Worm (Caenorhabditis elegans) whole organism, L4 larva: ENCODE measurements around the gene E02C12.8.
A peak's percentile ranks its signal among the peaks of the same experiment; 100 is the strongest.
"Not testable (repeated sequence)": the region's sequence is repeated elsewhere in the genome, so short reads cannot be mapped to it uniquely, and the experiment has no call there.

ENCODE experiments used
- F44E2.7 ChIP-seq: fragments of 200-800 bp; sonication (Bioruptor generic); IDR thresholded peaks from 2 replicates; pipeline ENCODE4 v2.1.2; 2022; ENCODE audit warnings: missing genetic modification characterization, missing compliant biosample characterization
- T26A8.4 ChIP-seq: fragments of 200-800 bp; sonication (Bioruptor generic); IDR thresholded peaks from 2 replicates; pipeline ENCODE4 v1.3.6; 2022; ENCODE audit warnings: missing genetic modification characterization, missing compliant biosample characterization
- Y105C5A.15 ChIP-seq: fragments of 200-800 bp; sonication (Bioruptor generic); IDR thresholded peaks from 2 replicates; pipeline ENCODE4 v1.3.6; 2022; ENCODE audit warnings: missing genetic modification characterization, missing compliant biosample characterization
- Y48G9A.11 ChIP-seq: fragments of 200-800 bp; sonication (Bioruptor generic); IDR thresholded peaks from 2 replicates; pipeline ENCODE4 v1.3.6; 2022; ENCODE audit warnings: missing genetic modification reagents, missing genetic modification characterization, missing compliant biosample characterization
- Y75B8A.6 ChIP-seq: fragments of 200-800 bp; sonication (Bioruptor generic); IDR thresholded peaks from 2 replicates; pipeline ENCODE4 v1.3.6; 2022; ENCODE audit warnings: missing genetic modification reagents, missing genetic modification characterization, missing compliant biosample characterization
- ZK337.2 ChIP-seq: fragments of 200-800 bp; sonication (Bioruptor generic); IDR thresholded peaks from 2 replicates; pipeline ENCODE4 v1.3.6; 2022; ENCODE audit warnings: missing genetic modification reagents, missing genetic modification characterization, missing compliant biosample characterization
- aha-1 ChIP-seq: fragments of 150-350 bp; peaks from one replicate; lab custom pipeline; 2014; ENCODE audit warnings: missing biosample characterization, missing genetic modification characterization
- ceh-20 ChIP-seq: fragments of 200-800 bp; sonication (Bioruptor generic); IDR thresholded peaks from 2 replicates; pipeline ENCODE4 v1.3.6; 2022; ENCODE audit warnings: missing genetic modification reagents, missing genetic modification characterization, missing compliant biosample characterization
- cey-2 ChIP-seq: sonication (generic microtip); optimal IDR thresholded peaks from 3 replicates; lab custom pipeline; 2017; ENCODE audit warnings: missing genetic modification characterization, mild to moderate bottlenecking, missing compliant biosample characterization, antibody characterized with exemption, borderline replicate concordance; ENCODE audit not compliant: insufficient read depth
- ctbp-1 ChIP-seq: fragments of 200-800 bp; sonication (Bioruptor generic); IDR thresholded peaks from 2 replicates; pipeline ENCODE4 v1.3.6; 2022; ENCODE audit warnings: missing genetic modification reagents, missing genetic modification characterization, missing compliant biosample characterization
- dmd-6 ChIP-seq: fragments of 200-800 bp; sonication (Bioruptor generic); IDR thresholded peaks from 2 replicates; pipeline ENCODE4 v1.3.6; 2022; ENCODE audit warnings: missing genetic modification reagents, missing genetic modification characterization, missing compliant biosample characterization
- dmd-8 ChIP-seq: fragments of 200-800 bp; sonication (Bioruptor generic); IDR thresholded peaks from 2 replicates; pipeline ENCODE4 v1.3.6; 2022; ENCODE audit warnings: missing genetic modification characterization, missing compliant biosample characterization
- dmd-9 ChIP-seq: fragments of 200-800 bp; sonication (Bioruptor generic); IDR thresholded peaks from 2 replicates; pipeline ENCODE4 v1.3.6; 2022; ENCODE audit warnings: missing genetic modification reagents, missing genetic modification characterization, missing compliant biosample characterization
- dve-1 ChIP-seq: sonication (generic microtip); optimal IDR thresholded peaks from 2 replicates; lab custom pipeline; 2017; ENCODE audit warnings: antibody characterized with exemption, mild to moderate bottlenecking, missing genetic modification characterization, missing compliant biosample characterization; ENCODE audit not compliant: insufficient read depth
- egl-43 ChIP-seq: fragments of 200-800 bp; sonication (Bioruptor generic); IDR thresholded peaks from 2 replicates; pipeline ENCODE4 v1.3.6; 2022; ENCODE audit warnings: missing genetic modification reagents, missing genetic modification characterization, missing compliant biosample characterization
- fkh-10 ChIP-seq: fragments of 150-350 bp; optimal IDR thresholded peaks from 2 replicates; lab custom pipeline; 2014; ENCODE audit warnings: missing biosample characterization, missing genetic modification reagents, missing genetic modification characterization
- gei-8 ChIP-seq: fragments of 200-800 bp; sonication (Bioruptor generic); optimal IDR thresholded peaks from 2 replicates; lab custom pipeline; 2018; ENCODE audit warnings: mild to moderate bottlenecking, missing genetic modification characterization, missing compliant biosample characterization
- hmg-1.1 ChIP-seq: fragments of 200-800 bp; sonication (Bioruptor generic); IDR thresholded peaks from 2 replicates; pipeline ENCODE4 v1.3.6; 2022; ENCODE audit warnings: missing genetic modification reagents, missing genetic modification characterization, missing compliant biosample characterization
- jun-1 ChIP-seq: fragments of 150-350 bp; optimal IDR thresholded peaks from 2 replicates; lab custom pipeline; 2014; ENCODE audit warnings: missing biosample characterization, missing genetic modification reagents, missing genetic modification characterization
- lin-1 ChIP-seq: fragments of 200-800 bp; sonication (Bioruptor generic); IDR thresholded peaks from 2 replicates; pipeline ENCODE4 v1.3.6; 2022; ENCODE audit warnings: missing genetic modification reagents, missing genetic modification characterization, missing compliant biosample characterization
- lin-29 ChIP-seq: fragments of 200-800 bp; sonication (Bioruptor generic); IDR thresholded peaks from 2 replicates; pipeline ENCODE4 v1.3.6; 2022; ENCODE audit warnings: missing genetic modification reagents, missing genetic modification characterization, missing compliant biosample characterization
- lin-38 ChIP-seq: fragments of 200-800 bp; sonication (Bioruptor generic); IDR thresholded peaks from 2 replicates; pipeline ENCODE4 v1.3.6; 2022; ENCODE audit warnings: missing genetic modification reagents, missing genetic modification characterization, missing compliant biosample characterization
- lsy-2 ChIP-seq, 2 experiments: fragments of 150-350 bp in 1 of 2; sonication (generic microtip) in 1 of 2; optimal IDR thresholded peaks; 2 replicates each; lab custom pipeline; 2014 to 2017; ENCODE audit warnings: missing biosample characterization in 2 of 2, missing genetic modification characterization in 2 of 2
- madf-5 ChIP-seq, 2 experiments: fragments of 200-800 bp; sonication (Bioruptor generic); IDR thresholded peaks; 2 replicates each; pipeline ENCODE4 v1.3.6; 2022; ENCODE audit warnings: missing compliant biosample characterization in 2 of 2, missing genetic modification characterization in 2 of 2
- madf-9 ChIP-seq: fragments of 200-800 bp; sonication (Bioruptor generic); conservative IDR thresholded peaks from 2 replicates; pipeline ENCODE4 v1.3.6; 2022; ENCODE audit warnings: missing genetic modification reagents, missing genetic modification characterization, missing compliant biosample characterization
- mdt-29 ChIP-seq: fragments of 200-800 bp; sonication (Bioruptor generic); IDR thresholded peaks from 2 replicates; pipeline ENCODE4 v1.3.6; 2022; ENCODE audit warnings: missing genetic modification reagents, missing genetic modification characterization, missing compliant biosample characterization
- mxl-2 ChIP-seq: fragments of 200-800 bp; sonication (Bioruptor generic); conservative IDR thresholded peaks from 2 replicates; pipeline ENCODE4 v1.3.6; 2022; ENCODE audit warnings: missing genetic modification reagents, missing genetic modification characterization, missing compliant biosample characterization
- nhr-10 ChIP-seq: fragments of 150-350 bp; optimal IDR thresholded peaks from 2 replicates; lab custom pipeline; 2014; ENCODE audit warnings: missing biosample characterization, missing genetic modification characterization
- nhr-11 ChIP-seq: fragments of 150-350 bp; optimal IDR thresholded peaks from 2 replicates; lab custom pipeline; 2014; ENCODE audit warnings: missing biosample characterization, missing genetic modification characterization
- nhr-111 ChIP-seq: fragments of 200-800 bp; sonication (Bioruptor generic); optimal IDR thresholded peaks from 2 replicates; lab custom pipeline; 2018; ENCODE audit warnings: mild to moderate bottlenecking, missing genetic modification characterization, missing compliant biosample characterization
- nhr-28 ChIP-seq: fragments of 150-350 bp; optimal IDR thresholded peaks from 2 replicates; lab custom pipeline; 2014; ENCODE audit warnings: missing biosample characterization, missing genetic modification characterization
- nhr-41 ChIP-seq: fragments of 200-800 bp; sonication (Bioruptor generic); IDR thresholded peaks from 2 replicates; pipeline ENCODE4 v1.3.6; 2022; ENCODE audit warnings: missing genetic modification reagents, missing genetic modification characterization, missing compliant biosample characterization
- nhr-42 ChIP-seq: fragments of 200-800 bp; sonication (Bioruptor generic); IDR thresholded peaks from 2 replicates; pipeline ENCODE4 v1.3.6; 2022; ENCODE audit warnings: missing genetic modification characterization, missing compliant biosample characterization
- nhr-48 ChIP-seq: sonication (generic microtip); optimal IDR thresholded peaks from 2 replicates; lab custom pipeline; 2016; ENCODE audit warnings: mild to moderate bottlenecking, missing genetic modification characterization, missing compliant biosample characterization
- pha-4 ChIP-seq, 2 experiments: fragments of 150-350 bp in 1 of 2; fragments of 200-800 bp in 1 of 2; sonication (Bioruptor generic) in 1 of 2; IDR thresholded peaks in 1 of 2; optimal IDR thresholded peaks in 1 of 2; 2 replicates each; pipeline versions ENCODE4 v1.3.6 to Lab custom; 2014 to 2022; ENCODE audit warnings: missing genetic modification characterization in 2 of 2, missing genetic modification reagents in 2 of 2, missing biosample characterization in 1 of 2, missing compliant biosample characterization in 1 of 2
- pqm-1 ChIP-seq: sonication (generic microtip); optimal IDR thresholded peaks from 2 replicates; lab custom pipeline; 2017; ENCODE audit warnings: missing biosample characterization, missing genetic modification characterization
- saeg-2 ChIP-seq: fragments of 200-800 bp; sonication (Bioruptor generic); IDR thresholded peaks from 2 replicates; pipeline ENCODE4 v1.3.6; 2022; ENCODE audit warnings: missing genetic modification reagents, missing genetic modification characterization, missing compliant biosample characterization
- sdz-12 ChIP-seq: fragments of 200-800 bp; sonication (Bioruptor generic); optimal IDR thresholded peaks from 2 replicates; lab custom pipeline; 2018; ENCODE audit warnings: mild to moderate bottlenecking, missing genetic modification characterization, missing compliant biosample characterization
- snpc-1.2 ChIP-seq: fragments of 200-800 bp; sonication (Bioruptor generic); IDR thresholded peaks from 2 replicates; pipeline ENCODE4 v1.3.6; 2022; ENCODE audit warnings: missing genetic modification reagents, missing genetic modification characterization, missing compliant biosample characterization
- spr-3 ChIP-seq: fragments of 200-800 bp; sonication (Bioruptor generic); optimal IDR thresholded peaks from 2 replicates; lab custom pipeline; 2018; ENCODE audit warnings: mild to moderate bottlenecking, missing genetic modification characterization, missing compliant biosample characterization
- tra-1 ChIP-seq: fragments of 200-800 bp; sonication (Bioruptor generic); IDR thresholded peaks from 2 replicates; pipeline ENCODE4 v1.3.6; 2022; ENCODE audit warnings: missing genetic modification reagents, missing genetic modification characterization, missing compliant biosample characterization
- vab-7 ChIP-seq: fragments of 200-800 bp; sonication (Bioruptor generic); IDR thresholded peaks from 2 replicates; pipeline ENCODE4 v1.3.6; 2022; ENCODE audit warnings: missing genetic modification reagents, missing genetic modification characterization, missing compliant biosample characterization
- zag-1 ChIP-seq: fragments of 150-350 bp; optimal IDR thresholded peaks from 2 replicates; lab custom pipeline; 2014; ENCODE audit warnings: missing biosample characterization, missing genetic modification characterization
- zfp-3 ChIP-seq: fragments of 200-800 bp; sonication (Bioruptor generic); conservative IDR thresholded peaks from 2 replicates; pipeline ENCODE4 v1.3.6; 2022; ENCODE audit warnings: missing genetic modification reagents, missing genetic modification characterization, missing compliant biosample characterization
- zip-11 ChIP-seq: fragments of 200-800 bp; sonication (Bioruptor generic); IDR thresholded peaks from 2 replicates; pipeline ENCODE4 v1.3.6; 2022; ENCODE audit warnings: missing genetic modification characterization, missing compliant biosample characterization
- ztf-11 ChIP-seq: fragments of 150-350 bp; optimal IDR thresholded peaks from 2 replicates; lab custom pipeline; 2014; ENCODE audit warnings: missing biosample characterization, missing genetic modification characterization

Gene E02C12.8

ce11 chrV:9342965-9343628 is 30.3 kb downstream of the E02C12.8 start (continued):
- TF ChIP-seq dve-1 (tag; lab: Kevin White, UChicago) (peak; percentile 9), tra-1 (0 out of 2 replicates have a peak, but pooled peaks have one; percentile 25), spr-3 (no peak), ceh-20 (GFP tag; lab: Robert Waterston, UW) (peak; percentile 67), nhr-10 (tag; lab: Kevin White, UChicago) (no peak), lsy-2 (tag; optimal IDR thresholded peaks at IDR 0.05; lab: Kevin White, UChicago) (no peak), cey-2 (tag; lab: Kevin White, UChicago) (no peak), madf-9 (GFP tag; lab: Robert Waterston, UW) (0 out of 2 replicates have a peak, but pooled peaks have one; percentile 45), fkh-10 (no peak), ztf-11 (tag; lab: Kevin White, UChicago) (no peak), ZK337.2 (no peak), egl-43 (peak; percentile 57), sdz-12 (GFP tag; lab: Kevin White, UChicago) (no peak), gei-8 (GFP tag; lab: Kevin White, UChicago) (no peak), pqm-1 (no peak), nhr-111 (GFP tag; lab: Kevin White, UChicago) (no peak), zfp-3 (GFP tag; lab: Robert Waterston, UW) (peak; percentile 84), dmd-6 (GFP tag; lab: Robert Waterston, UW) (peak; percentile 28; the same call in 1 of the 2 replicates), dmd-9 (peak; percentile 56; the same call in 1 of the 2 replicates), mdt-29 (GFP tag; lab: Robert Waterston, UW) (no peak; the same call in none of the 2 replicates), vab-7 (GFP tag; lab: Robert Waterston, UW) (peak; percentile 69), nhr-28 (tag; lab: Kevin White, UChicago) (no peak), F44E2.7 (GFP tag; lab: Robert Waterston, UW) (no peak), zag-1 (tag; lab: Kevin White, UChicago) (no peak), T26A8.4 (GFP tag; lab: Robert Waterston, UW) (peak; percentile 91; the same call in 1 of the 2 replicates), nhr-48 (tag; lab: Kevin White, UChicago) (no peak), aha-1 (tag; lab: Kevin White, UChicago) (peak; percentile 96), nhr-11 (no peak), jun-1 (tag; lab: Kevin White, UChicago) (no peak), pha-4 (GFP tag; IDR thresholded peaks at IDR 0.05; lab: Robert Waterston, UW) (peak; percentile 58; the same call in 1 of the 2 replicates), pha-4 (tag; optimal IDR thresholded peaks at IDR 0.05; lab: Kevin White, UChicago) (no peak)

- TF ChIP-seq madf-9 (GFP tag; lab: Robert Waterston, UW) (peak; percentile 59; the same call in 1 of the 2 replicates), egl-43 (peak; percentile 89), madf-5 (GFP tag; IDR thresholded peaks at IDR 0.05; lab: Robert Waterston, UW) (peak; percentile 64 to 83; a peak in 3 of 4 replicates), nhr-42 (GFP tag; lab: Robert Waterston, UW) (peak; percentile 90), F44E2.7 (GFP tag; lab: Robert Waterston, UW) (0 out of 2 replicates have a peak, but pooled peaks have one; percentile 49), Y105C5A.15 (GFP tag; lab: Robert Waterston, UW) (peak; percentile 76; the same call in 1 of the 2 replicates), hmg-1.1 (GFP tag; lab: Robert Waterston, UW) (peak; percentile 80), lin-1 (GFP tag; lab: Robert Waterston, UW) (peak; percentile 53; the same call in 1 of the 2 replicates), lin-29 (GFP tag; lab: Robert Waterston, UW) (peak; percentile 76), dmd-6 (GFP tag; lab: Robert Waterston, UW) (peak; percentile 66), snpc-1.2 (GFP tag; lab: Robert Waterston, UW) (peak; percentile 76), lin-38 (GFP tag; lab: Robert Waterston, UW) (peak; percentile 78), mxl-2 (GFP tag; lab: Robert Waterston, UW) (peak; percentile 68), dmd-9 (peak; percentile 71; the same call in 1 of the 2 replicates), Y48G9A.11 (GFP tag; lab: Robert Waterston, UW) (peak; percentile 83), tra-1 (peak; percentile 81; the same call in 1 of the 2 replicates), nhr-41 (GFP tag; lab: Robert Waterston, UW) (0 out of 2 replicates have a peak, but pooled peaks have one; percentile 42), saeg-2 (GFP tag; lab: Robert Waterston, UW) (peak; percentile 81), mdt-29 (GFP tag; lab: Robert Waterston, UW) (peak; percentile 85), pha-4 (GFP tag; IDR thresholded peaks at IDR 0.05; lab: Robert Waterston, UW) (peak; percentile 95), dmd-8 (GFP tag; lab: Robert Waterston, UW) (0 out of 2 replicates have a peak, but pooled peaks have one; percentile 56), zip-11 (peak; percentile 80; the same call in 1 of the 2 replicates), ctbp-1 (GFP tag; lab: Robert Waterston, UW) (peak; percentile 82), vab-7 (GFP tag; lab: Robert Waterston, UW) (peak; percentile 42; the same call in 1 of the 2 replicates), Y75B8A.6 (GFP tag; lab: Robert Waterston, UW) (peak; percentile 94)
- not testable (repeated sequence) for TF ChIP-seq pha-4 (tag; optimal IDR thresholded peaks at IDR 0.05; lab: Kevin White, UChicago)
These were observed 31.1 kb downstream of the E02C12.8 start for ce11 chrV:9342282-9342681.
